Worm (Caenorhabditis elegans): ENCODE data around the gene srlf-34.

srlf-34 gene

ce11 chrII:10302646-10303045 lies 9.4 kb upstream of the srlf-34 start, which contains the start of gene clpp-1:
Gene clpp-1, minus strand, starts transcription at chrII:10302842.
- TF ChIP-seq gei-17 (GFP tag; optimal IDR thresholded peaks at IDR 0.05) (peak; percentile 12), let-607 (tag; optimal IDR thresholded peaks at IDR 0.05) (no peak), unc-62 (GFP tag; optimal IDR thresholded peaks at IDR 0.05) (no peak), mel-28 (tag; optimal IDR thresholded peaks at IDR 0.05; ENCODE audit: borderline replicate concordance) (peak; percentile 39), nhr-179 (tag; optimal IDR thresholded peaks at IDR 0.05) (no peak), madf-3 (GFP tag; IDR thresholded peaks at IDR 0.05) (no peak), ztf-18 (tag; optimal IDR thresholded peaks at IDR 0.05) (no peak), B0035.1 (tag; optimal IDR thresholded peaks at IDR 0.05) (no peak), chd-7 (tag; optimal IDR thresholded peaks at IDR 0.05) (no peak), egl-44 (GFP tag; IDR thresholded peaks at IDR 0.05) (no peak), B0261.1 (tag; optimal IDR thresholded peaks at IDR 0.05) (no peak), sptf-2 (GFP tag; optimal IDR thresholded peaks at IDR 0.05) (no peak), ceh-27 (GFP tag; optimal IDR thresholded peaks at IDR 0.05) (no peak), rpc-1 (optimal IDR thresholded peaks at IDR 0.05) (no peak), rpc-1 (tag; optimal IDR thresholded peaks at IDR 0.05) (no peak), efl-1 (GFP tag; optimal IDR thresholded peaks at IDR 0.05) (no peak), hmg-20 (GFP tag; IDR thresholded peaks at IDR 0.05) (no peak), ZK185.1 (tag; optimal IDR thresholded peaks at IDR 0.05; ENCODE audit: poor library complexity, severe bottlenecking) (no peak), ama-1 (optimal IDR thresholded peaks at IDR 0.05) (peak; percentile 35), ama-1 (GFP tag; optimal IDR thresholded peaks at IDR 0.05) (no peak), repo-1 (tag; optimal IDR thresholded peaks at IDR 0.05) (no peak), attf-6 (GFP tag; IDR thresholded peaks at IDR 0.05) (no peak), C06A6.2 (GFP tag; conservative IDR thresholded peaks at IDR 0.05) (no peak), egl-18 (GFP tag; IDR thresholded peaks at IDR 0.05) (no peak), nfyb-1 (GFP tag; IDR thresholded peaks at IDR 0.05) (peak; percentile 43; the same call in 1 of the 2 replicates), C17E4.6 (GFP tag; IDR thresholded peaks at IDR 0.05) (no peak), unc-130 (GFP tag; optimal IDR thresholded peaks at IDR 0.05) (no peak), tbx-9 (tag; optimal IDR thresholded peaks at IDR 0.05; ENCODE audit: borderline replicate concordance) (no peak), snpc-3.4 (tag; optimal IDR thresholded peaks at IDR 0.05) (peak; percentile 5), snpc-1.3 (tag; optimal IDR thresholded peaks at IDR 0.05; ENCODE audit: insufficient read depth) (no peak), nfya-2 (GFP tag; IDR thresholded peaks at IDR 0.05) (no peak), nhr-90 (tag; optimal IDR thresholded peaks at IDR 0.05) (no peak), Y53G8AR.9 (GFP tag; conservative IDR thresholded peaks at IDR 0.05) (peak; percentile 50; the same call in 1 of the 2 replicates), lir-1 (GFP tag; conservative IDR thresholded peaks at IDR 0.05) (no peak), atf-7 (tag; optimal IDR thresholded peaks at IDR 0.05) (peak; percentile 74), tbp1 (GFP tag; optimal IDR thresholded peaks at IDR 0.05) (no peak), ceh-91 (GFP tag; IDR thresholded peaks at IDR 0.05) (no peak), F10E7.11 (tag; optimal IDR thresholded peaks at IDR 0.05) (peak; percentile 2), tlf-1 (GFP tag; optimal IDR thresholded peaks at IDR 0.05) (peak; percentile 31), mcd-1 (GFP tag; IDR thresholded peaks at IDR 0.05) (no peak), lin-35 (GFP tag; optimal IDR thresholded peaks at IDR 0.05) (no peak), lin-54 (GFP tag; optimal IDR thresholded peaks at IDR 0.05) (peak; percentile 17), B0336.3 (GFP tag; IDR thresholded peaks at IDR 0.05) (peak; percentile 23; the same call in 1 of the 2 replicates), F55B11.4 (tag; optimal IDR thresholded peaks at IDR 0.05; ENCODE audit: borderline replicate concordance, insufficient read depth) (no peak), K11D2.4 (GFP tag; IDR thresholded peaks at IDR 0.05) (0 out of 2 replicates have a peak, but pooled peaks have one; percentile 14), F57A8.1 (GFP tag; optimal IDR thresholded peaks at IDR 0.05) (no peak), F33H1.4 (GFP tag; IDR thresholded peaks at IDR 0.05) (no peak), pbrm-1 (GFP tag; IDR thresholded peaks at IDR 0.05) (no peak; the same call in 1 of the 2 replicates), egrh-3 (GFP tag; IDR thresholded peaks at IDR 0.05) (no peak)
